Worm (Caenorhabditis elegans) whole organism, L1 larva: Measurements from ENCODE around the gene C30E1.4.
A peak's percentile ranks its signal among the peaks of the same experiment; 100 is the strongest.

ENCODE experiments used
- aha-1 ChIP-seq: fragments of 150-350 bp; optimal IDR thresholded peaks from 2 replicates; lab custom pipeline; 2014; ENCODE audit warnings: missing biosample characterization, missing genetic modification characterization
- alr-1 ChIP-seq: fragments of 200-800 bp; sonication (Bioruptor generic); optimal IDR thresholded peaks from 2 replicates; lab custom pipeline; 2018; ENCODE audit warnings: borderline replicate concordance, mild to moderate bottlenecking, missing genetic modification characterization, missing compliant biosample characterization
- aly-2 ChIP-seq: fragments of 150-350 bp; optimal IDR thresholded peaks from 2 replicates; lab custom pipeline; 2014; ENCODE audit warnings: missing biosample characterization, missing genetic modification characterization
- ama-1 ChIP-seq: fragments of 150-350 bp; optimal IDR thresholded peaks from 2 replicates; lab custom pipeline; 2014
- blmp-1 ChIP-seq: fragments of 150-350 bp; optimal IDR thresholded peaks from 2 replicates; lab custom pipeline; 2014; ENCODE audit warnings: missing biosample characterization, missing genetic modification characterization
- ceh-63 ChIP-seq: fragments of 200-800 bp; sonication (Bioruptor generic); optimal IDR thresholded peaks from 2 replicates; lab custom pipeline; 2018; ENCODE audit warnings: mild to moderate bottlenecking, missing genetic modification characterization, missing compliant biosample characterization
- ceh-82 ChIP-seq, 3 experiments: fragments of 150-350 bp in 1 of 3; sonication (generic microtip) in 2 of 3; optimal IDR thresholded peaks; 2 replicates each; lab custom pipeline; 2014 to 2017; ENCODE audit warnings: missing biosample characterization in 3 of 3, missing genetic modification characterization in 3 of 3
- ceh-88 ChIP-seq: fragments of 200-800 bp; sonication (Bioruptor generic); IDR thresholded peaks from 2 replicates; pipeline ENCODE4 v1.3.6; 2022; ENCODE audit warnings: missing genetic modification characterization, missing compliant biosample characterization
- dpl-1 ChIP-seq, 3 experiments: fragments of 150-350 bp in 2 of 3; sonication (generic microtip) in 1 of 3; optimal IDR thresholded peaks; 2 replicates each; lab custom pipeline; 2014 to 2017; ENCODE audit warnings: missing biosample characterization in 3 of 3, missing genetic modification characterization in 3 of 3, missing genetic modification reagents in 3 of 3
- efl-1 ChIP-seq, 4 experiments: fragments of 150-350 bp; optimal IDR thresholded peaks in 3 of 4; peaks in 1 of 4; 1 replicate in 1 of 4; 2 replicates in 3 of 4; lab custom pipeline; 2014; ENCODE audit warnings: missing biosample characterization in 2 of 4, missing genetic modification characterization in 2 of 4, missing genetic modification reagents in 2 of 4
- egl-13 ChIP-seq: sonication (generic microtip); optimal IDR thresholded peaks from 2 replicates; lab custom pipeline; 2016; ENCODE audit warnings: missing genotype, missing genetic modification reagents, missing genetic modification characterization, missing compliant biosample characterization
- egl-27 ChIP-seq, 2 experiments: fragments of 150-350 bp in 1 of 2; sonication (generic microtip); optimal IDR thresholded peaks; 3 replicates each; lab custom pipeline; 2017 to 2018; ENCODE audit warnings: missing biosample characterization in 2 of 2, missing genetic modification characterization in 2 of 2, missing genetic modification reagents in 2 of 2
- elt-2 ChIP-seq: sonication (generic microtip); optimal IDR thresholded peaks from 2 replicates; lab custom pipeline; 2016; ENCODE audit warnings: missing genetic modification characterization, mild to moderate bottlenecking, inconsistent platforms, missing compliant biosample characterization, missing genetic modification reagents
- elt-3 ChIP-seq, 6 experiments: fragments of 150-350 bp in 1 of 6; sonication (generic microtip); optimal IDR thresholded peaks; 2 replicates each; lab custom pipeline; 2017 to 2018; ENCODE audit warnings: missing biosample characterization in 6 of 6, missing genetic modification characterization in 6 of 6, inconsistent platforms in 1 of 6
- ets-5 ChIP-seq: fragments of 200-800 bp; sonication (Bioruptor generic); IDR thresholded peaks from 2 replicates; pipeline ENCODE4 v1.3.6; 2022; ENCODE audit warnings: missing genetic modification characterization, missing compliant biosample characterization
- fkh-10 ChIP-seq: sonication (generic microtip); optimal IDR thresholded peaks from 2 replicates; lab custom pipeline; 2017; ENCODE audit warnings: missing biosample characterization, missing genetic modification reagents, missing genetic modification characterization
- fkh-4 ChIP-seq: sonication (generic microtip); optimal IDR thresholded peaks from 2 replicates; lab custom pipeline; 2016; ENCODE audit warnings: missing compliant biosample characterization, missing genetic modification characterization, borderline replicate concordance
- fkh-8 ChIP-seq: sonication (generic microtip); optimal IDR thresholded peaks from 2 replicates; lab custom pipeline; 2016; ENCODE audit warnings: mild to moderate bottlenecking, missing genetic modification characterization, missing compliant biosample characterization
- grh-1 ChIP-seq: fragments of 200-800 bp; sonication (Bioruptor generic); IDR thresholded peaks from 2 replicates; pipeline ENCODE4 v1.3.6; 2022; ENCODE audit warnings: missing genetic modification reagents, missing genetic modification characterization, missing compliant biosample characterization
- hlh-17 ChIP-seq: fragments of 200-800 bp; sonication (Bioruptor generic); optimal IDR thresholded peaks from 2 replicates; lab custom pipeline; 2018; ENCODE audit warnings: missing genetic modification characterization, mild to moderate bottlenecking, missing compliant biosample characterization, moderate library complexity, borderline replicate concordance
- hpl-2 ChIP-seq: fragments of 150-350 bp; optimal IDR thresholded peaks from 2 replicates; lab custom pipeline; 2014; ENCODE audit warnings: missing biosample characterization, missing genetic modification reagents, missing genetic modification characterization
- isw-1 ChIP-seq: fragments of 200-800 bp; sonication (Bioruptor generic); IDR thresholded peaks from 2 replicates; pipeline ENCODE4 v1.3.6; 2022; ENCODE audit warnings: missing genetic modification characterization, missing compliant biosample characterization
- jun-1 ChIP-seq: fragments of 150-350 bp; optimal IDR thresholded peaks from 2 replicates; lab custom pipeline; 2014; ENCODE audit warnings: missing biosample characterization, missing genetic modification reagents, missing genetic modification characterization
- lin-14 ChIP-seq: fragments of 200-800 bp; sonication (Bioruptor generic); optimal IDR thresholded peaks from 2 replicates; lab custom pipeline; 2018; ENCODE audit warnings: mild to moderate bottlenecking, missing genetic modification characterization, moderate library complexity, missing compliant biosample characterization
- lin-35 ChIP-seq, 2 experiments: fragments of 150-350 bp; optimal IDR thresholded peaks; 2 replicates each; lab custom pipeline; 2014; ENCODE audit warnings: missing biosample characterization in 2 of 2, missing genetic modification characterization in 2 of 2, missing genetic modification reagents in 2 of 2
- lsy-2 ChIP-seq, 2 experiments: fragments of 150-350 bp; optimal IDR thresholded peaks; 2 replicates each; lab custom pipeline; 2014; ENCODE audit warnings: missing biosample characterization in 2 of 2, missing genetic modification characterization in 2 of 2
- mab-9 ChIP-seq: fragments of 200-800 bp; sonication (Bioruptor generic); IDR thresholded peaks from 2 replicates; pipeline ENCODE4 v1.3.6; 2022; ENCODE audit warnings: missing genetic modification reagents, missing genetic modification characterization, missing compliant biosample characterization
- mdl-1 ChIP-seq, 2 experiments: fragments of 150-350 bp; optimal IDR thresholded peaks; 2 replicates each; lab custom pipeline; 2014 to 2017; ENCODE audit warnings: missing biosample characterization in 2 of 2, missing genetic modification characterization in 2 of 2, inconsistent platforms in 1 of 2
- mep-1 ChIP-seq: fragments of 150-350 bp; optimal IDR thresholded peaks from 2 replicates; lab custom pipeline; 2014; ENCODE audit warnings: missing biosample characterization, missing genetic modification characterization
- nhr-11 ChIP-seq: fragments of 150-350 bp; optimal IDR thresholded peaks from 2 replicates; lab custom pipeline; 2014; ENCODE audit warnings: missing biosample characterization, missing genetic modification characterization
- nhr-20 ChIP-seq: sonication (generic microtip); optimal IDR thresholded peaks from 2 replicates; lab custom pipeline; 2016; ENCODE audit warnings: mild to moderate bottlenecking, missing genetic modification characterization, missing compliant biosample characterization
- nhr-237 ChIP-seq: fragments of 150-350 bp; optimal IDR thresholded peaks from 2 replicates; lab custom pipeline; 2014; ENCODE audit warnings: missing biosample characterization, missing genetic modification characterization
- nhr-47 ChIP-seq: sonication (generic microtip); optimal IDR thresholded peaks from 2 replicates; lab custom pipeline; 2016; ENCODE audit warnings: mild to moderate bottlenecking, missing genetic modification characterization, moderate library complexity, missing compliant biosample characterization
- nhr-76 ChIP-seq: sonication (generic microtip); optimal IDR thresholded peaks from 2 replicates; lab custom pipeline; 2017; ENCODE audit warnings: missing biosample characterization, missing genetic modification characterization
- nhr-85 ChIP-seq: sonication (generic microtip); peaks from one replicate; lab custom pipeline; 2016; ENCODE audit warnings: missing genetic modification characterization, inconsistent platforms, missing compliant biosample characterization
- pag-3 ChIP-seq: sonication (generic microtip); optimal IDR thresholded peaks from 2 replicates; lab custom pipeline; 2017; ENCODE audit warnings: missing genetic modification characterization, mild to moderate bottlenecking, missing compliant biosample characterization, antibody characterized with exemption, borderline replicate concordance; ENCODE audit not compliant: insufficient read depth
- pax-3 ChIP-seq: fragments of 200-800 bp; sonication (Bioruptor generic); optimal IDR thresholded peaks from 2 replicates; lab custom pipeline; 2018; ENCODE audit warnings: mild to moderate bottlenecking, missing genetic modification characterization, moderate library complexity, missing compliant biosample characterization
- rnt-1 ChIP-seq: sonication (generic microtip); optimal IDR thresholded peaks from 2 replicates; lab custom pipeline; 2016; ENCODE audit warnings: mild to moderate bottlenecking, missing genetic modification characterization, moderate library complexity, missing compliant biosample characterization
- skn-1 ChIP-seq: fragments of 150-350 bp; optimal IDR thresholded peaks from 2 replicates; lab custom pipeline; 2014; ENCODE audit warnings: missing biosample characterization, missing genetic modification characterization
- snu-23 ChIP-seq: sonication (generic microtip); optimal IDR thresholded peaks from 2 replicates; lab custom pipeline; 2016; ENCODE audit warnings: missing genetic modification characterization, missing compliant biosample characterization
- swsn-7 ChIP-seq: sonication (generic microtip); optimal IDR thresholded peaks from 2 replicates; lab custom pipeline; 2016; ENCODE audit warnings: missing genetic modification characterization, missing compliant biosample characterization
- unc-86 ChIP-seq: sonication (generic microtip); optimal IDR thresholded peaks from 2 replicates; lab custom pipeline; 2016; ENCODE audit warnings: missing genetic modification characterization, missing compliant biosample characterization
- unc-98 ChIP-seq: fragments of 200-800 bp; sonication (Bioruptor generic); IDR thresholded peaks from 2 replicates; pipeline ENCODE4 v1.3.6; 2022; ENCODE audit warnings: missing genetic modification characterization, missing compliant biosample characterization
- xbp-1 ChIP-seq: sonication (generic microtip); optimal IDR thresholded peaks from 2 replicates; lab custom pipeline; 2016; ENCODE audit warnings: missing genetic modification characterization, missing compliant biosample characterization
- zip-4 ChIP-seq: fragments of 200-800 bp; sonication (Bioruptor generic); optimal IDR thresholded peaks from 2 replicates; lab custom pipeline; 2018; ENCODE audit warnings: mild to moderate bottlenecking, missing genetic modification characterization, moderate library complexity, missing compliant biosample characterization
- ztf-11 ChIP-seq, 2 experiments: sonication (generic microtip); optimal IDR thresholded peaks; 2 replicates each; lab custom pipeline; 2016 to 2017; ENCODE audit warnings: missing genetic modification characterization in 2 of 2, missing biosample characterization in 1 of 2, missing compliant biosample characterization in 1 of 2
- ztf-4 ChIP-seq: fragments of 150-350 bp; optimal IDR thresholded peaks from 2 replicates; lab custom pipeline; 2014; ENCODE audit warnings: missing biosample characterization, missing genetic modification characterization

C30E1.4 gene

ce11 chrX:16930663-16931097 is 6.9 kb downstream of the C30E1.4 start:
- TF ChIP-seq elt-2 (tag; lab: Kevin White, UChicago) (no peak), ama-1 (lab: Kevin White, UChicago) (peak; percentile 91), zip-4 (GFP tag; lab: Kevin White, UChicago) (peak; percentile 94), lin-35 (GFP tag; optimal IDR thresholded peaks at IDR 0.05; lab: Kevin White, UChicago) (peak; percentile 39 to 44), ztf-4 (tag; lab: Kevin White, UChicago) (peak; percentile 48), efl-1 (optimal IDR thresholded peaks at IDR 0.05; lab: Kevin White, UChicago) (peak in 1 of 2 experiments; percentile 54), efl-1 (GFP tag; optimal IDR thresholded peaks at IDR 0.05 in 1 of 2; lab: Kevin White, UChicago) (peak in 1 of 2 experiments; percentile 72), mab-9 (no peak; the same call in none of the 2 replicates), pag-3 (tag; lab: Kevin White, UChicago) (peak; percentile 63), fkh-10 (GFP tag; lab: Kevin White, UChicago) (no peak), nhr-20 (peak; percentile 3), mep-1 (tag; lab: Kevin White, UChicago) (peak; percentile 71), nhr-47 (peak; percentile 47), egl-13 (tag; lab: Kevin White, UChicago) (peak; percentile 6), nhr-237 (tag; lab: Kevin White, UChicago) (peak; percentile 46), hlh-17 (no peak), ceh-88 (peak; percentile 15; the same call in 1 of the 2 replicates), nhr-76 (tag; lab: Kevin White, UChicago) (no peak), lin-14 (GFP tag; lab: Kevin White, UChicago) (peak; percentile 43), unc-98 (GFP tag; lab: Robert Waterston, UW) (no peak), pax-3 (tag; lab: Kevin White, UChicago) (peak; percentile 47), dpl-1 (GFP tag; optimal IDR thresholded peaks at IDR 0.05; lab: Kevin White, UChicago) (peak in 2 of 3 experiments; percentile 2 to 25), aha-1 (tag; lab: Kevin White, UChicago) (no peak), blmp-1 (peak; percentile 26), egl-27 (tag; optimal IDR thresholded peaks at IDR 0.05; lab: Kevin White, UChicago) (peak in 1 of 2 experiments; percentile 50), ceh-82 (tag; optimal IDR thresholded peaks at IDR 0.05; lab: Kevin White, UChicago) (peak; percentile 21 to 33 (median 21)), ztf-11 (tag; optimal IDR thresholded peaks at IDR 0.05; lab: Kevin White, UChicago) (peak in 1 of 2 experiments; percentile 22), hpl-2 (GFP tag; lab: Kevin White, UChicago) (peak; percentile 28), grh-1 (peak; percentile 39), elt-3 (tag; optimal IDR thresholded peaks at IDR 0.05; lab: Kevin White, UChicago) (peak in 2 of 6 experiments; percentile 21 to 56), unc-86 (tag; lab: Kevin White, UChicago) (no peak), aly-2 (tag; lab: Kevin White, UChicago) (peak; percentile 10), fkh-8 (tag; lab: Kevin White, UChicago) (peak; percentile 57), swsn-7 (tag; lab: Kevin White, UChicago) (peak; percentile 1), isw-1 (GFP tag; lab: Robert Waterston, UW) (peak; percentile 56), fkh-4 (tag; lab: Kevin White, UChicago) (no peak), jun-1 (tag; lab: Kevin White, UChicago) (peak; percentile 79), ceh-63 (GFP tag; lab: Kevin White, UChicago) (peak; percentile 28), ets-5 (GFP tag; lab: Robert Waterston, UW) (no peak), rnt-1 (tag; lab: Kevin White, UChicago) (peak; percentile 69), skn-1 (tag; lab: Kevin White, UChicago) (peak; percentile 76), alr-1 (tag; lab: Kevin White, UChicago) (no peak), xbp-1 (no peak), mdl-1 (tag; optimal IDR thresholded peaks at IDR 0.05; lab: Kevin White, UChicago) (peak in 1 of 2 experiments; percentile 62), lsy-2 (tag; optimal IDR thresholded peaks at IDR 0.05; lab: Kevin White, UChicago) (peak; percentile 7 to 39), nhr-11 (tag; lab: Kevin White, UChicago) (no peak), snu-23 (no peak), nhr-85 (peak; percentile 19)
- TF ChIP-seq, all 84 proteins: peak for 33
